Worm (Caenorhabditis elegans) whole organism, late embryonic: ENCODE data around the gene T24D5.2.

Source experiments
- ceh-48 ChIP-seq: sonication (generic microtip); optimal IDR thresholded peaks from 2 replicates; lab custom pipeline; 2016; ENCODE audit warnings: missing genetic modification characterization, inconsistent platforms, missing compliant biosample characterization
- elt-2 ChIP-seq: sonication (generic microtip); optimal IDR thresholded peaks from 2 replicates; lab custom pipeline; 2016; ENCODE audit warnings: missing genetic modification reagents, missing genetic modification characterization, missing compliant biosample characterization
- nhr-11 ChIP-seq: fragments of 150-350 bp; optimal IDR thresholded peaks from 2 replicates; lab custom pipeline; 2014; ENCODE audit warnings: missing biosample characterization, missing genetic modification characterization
- odd-2 ChIP-seq: sonication (generic microtip); optimal IDR thresholded peaks from 2 replicates; lab custom pipeline; 2017; ENCODE audit warnings: antibody characterized with exemption, mild to moderate bottlenecking, missing genetic modification characterization, missing compliant biosample characterization
- pha-4 ChIP-seq: fragments of 150-350 bp; optimal IDR thresholded peaks from 2 replicates; lab custom pipeline; 2018; ENCODE audit warnings: missing biosample characterization, missing genetic modification reagents, missing genetic modification characterization
- sox-4 ChIP-seq: sonication (generic microtip); optimal IDR thresholded peaks from 2 replicates; lab custom pipeline; 2017; ENCODE audit warnings: mild to moderate bottlenecking, missing genetic modification characterization, inconsistent platforms, missing compliant biosample characterization
- tbx-2 ChIP-seq: sonication (generic microtip); optimal IDR thresholded peaks from 2 replicates; lab custom pipeline; 2016; ENCODE audit warnings: missing genetic modification characterization, missing compliant biosample characterization

ce11 chrX:12538794-12539193 lies 47.5 kb downstream of the T24D5.2 start:
- TF ChIP-seq sox-4 (tag; lab: Kevin White, UChicago), result no peak
- no peak for TF ChIP-seq odd-2
- TF ChIP-seq pha-4, result no peak
- TF ChIP-seq tbx-2 (tag; lab: Kevin White, UChicago), result no peak
- no peak for TF ChIP-seq elt-2 (tag; lab: Kevin White, UChicago)
- no peak for TF ChIP-seq nhr-11 (tag; lab: Kevin White, UChicago)
- TF ChIP-seq ceh-48, result no peak
